Fruit fly (Drosophila melanogaster) whole organism, adult: ENCODE data around the gene Fit2.

ENCODE experiments used
- Clk ChIP-seq: fragments of 200-800 bp; sonication (Bioruptor generic); optimal IDR thresholded peaks from 2 replicates; lab custom pipeline; 2017; ENCODE audit warnings: missing biosample characterization, missing genetic modification characterization
- Crg-1 ChIP-seq: fragments of 200-800 bp; sonication (Bioruptor generic); optimal IDR thresholded peaks from 2 replicates; lab custom pipeline; 2016; ENCODE audit warnings: missing biosample characterization, missing genetic modification characterization
- Mnt ChIP-seq: fragments of 200-800 bp; sonication (Bioruptor generic); optimal IDR thresholded peaks from 2 replicates; lab custom pipeline; 2016; ENCODE audit warnings: missing biosample characterization, mild to moderate bottlenecking, missing genetic modification characterization
- kay ChIP-seq: fragments of 200-800 bp; sonication (Bioruptor generic); peaks from one replicate; lab custom pipeline; 2016; ENCODE audit warnings: missing biosample characterization, missing genetic modification characterization, borderline replicate concordance

- TF ChIP-seq Crg-1 (GFP tag; lab: Kevin White, UChicago) (peak; percentile 4), kay (GFP tag; lab: Kevin White, UChicago) (no peak), Clk (GFP tag; lab: Kevin White, UChicago) (peak; percentile 64), Mnt (GFP tag; lab: Kevin White, UChicago) (peak; percentile 64)
Measured at dm6 chr3L:17000289-17000688, 23.8 kb upstream of the Fit2 start.
